Fruit fly (Drosophila melanogaster): ENCODE data around the gene CG5653.

DNA sequence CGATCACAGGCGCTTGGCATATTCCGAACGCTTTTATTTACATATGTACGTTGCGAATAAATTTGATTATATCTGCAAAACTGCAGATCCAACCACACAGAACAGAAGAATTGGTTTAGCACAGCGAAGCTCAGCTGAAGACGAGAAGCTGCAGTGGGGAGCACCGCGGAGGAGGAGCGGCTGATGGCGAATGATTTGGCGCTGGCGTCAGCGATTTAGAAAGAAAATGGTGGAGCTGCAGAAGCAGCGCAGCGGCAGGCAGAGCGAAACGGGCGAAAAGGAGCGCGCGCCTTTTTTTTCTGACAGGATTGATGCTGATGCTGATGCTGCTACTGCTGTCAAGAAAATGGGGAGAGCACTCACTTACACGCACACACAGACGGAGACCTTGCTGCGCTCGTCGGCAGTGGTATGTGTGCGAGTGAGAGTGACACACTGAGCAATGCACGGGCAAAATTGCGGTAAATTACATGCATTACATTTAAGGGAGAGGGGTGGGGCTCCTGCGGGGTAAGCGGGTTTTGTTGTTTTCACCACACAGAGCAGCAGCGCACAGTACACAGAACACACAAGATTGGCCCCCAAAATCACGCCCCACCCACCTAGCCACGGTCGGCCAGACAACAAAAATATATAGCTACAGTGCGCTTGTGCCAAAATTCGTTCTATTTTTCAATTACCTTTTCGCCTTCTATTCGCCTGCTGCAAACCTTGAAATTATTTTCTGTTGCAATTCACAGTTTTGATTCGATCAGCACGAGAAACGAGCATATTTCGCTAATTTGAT lies 30.9 kb upstream of the CG5653 start:
- TF ChIP-seq Jra (GFP tag; optimal IDR thresholded peaks at IDR 0.05) (no peak), psq (GFP tag; optimal IDR thresholded peaks at IDR 0.05) (peak; percentile 33), tai (GFP tag; optimal IDR thresholded peaks at IDR 0.05) (no peak), Myc (optimal IDR thresholded peaks at IDR 0.05) (no peak), brk (GFP tag; optimal IDR thresholded peaks at IDR 0.05) (no peak), Rel (GFP tag; optimal IDR thresholded peaks at IDR 0.05) (no peak), Rel (tag; optimal IDR thresholded peaks at IDR 0.05) (peak; percentile 72), br (GFP tag; optimal IDR thresholded peaks at IDR 0.05) (no peak), jim (GFP tag; optimal IDR thresholded peaks at IDR 0.05) (no peak), pan (optimal IDR thresholded peaks at IDR 0.05) (no peak), OdsH (GFP tag; optimal IDR thresholded peaks at IDR 0.05) (no peak)

Data from whole organism, wandering third instar larva.